Worm (Caenorhabditis elegans) whole organism, early embryonic: ENCODE results near the gene F46B6.9.

ENCODE experiments used
- B0310.2 ChIP-seq: sonication (generic microtip); optimal IDR thresholded peaks from 2 replicates; lab custom pipeline; 2016; ENCODE audit warnings: mild to moderate bottlenecking, missing genetic modification characterization, missing compliant biosample characterization
- F13C5.2 ChIP-seq: sonication (generic microtip); optimal IDR thresholded peaks from 2 replicates; lab custom pipeline; 2017; ENCODE audit warnings: mild to moderate bottlenecking, missing genetic modification characterization, inconsistent platforms, missing compliant biosample characterization
- aly-1 ChIP-seq: sonication (generic microtip); optimal IDR thresholded peaks from 2 replicates; lab custom pipeline; 2016; ENCODE audit warnings: missing genetic modification characterization, missing compliant biosample characterization
- ama-1 ChIP-seq: fragments of 150-350 bp; optimal IDR thresholded peaks from 2 replicates; lab custom pipeline; 2014
- ceh-13 ChIP-seq: fragments of 200-800 bp; sonication (Bioruptor generic); optimal IDR thresholded peaks from 2 replicates; lab custom pipeline; 2018; ENCODE audit warnings: mild to moderate bottlenecking, missing genetic modification characterization, missing compliant biosample characterization
- ceh-36 ChIP-seq: sonication (generic microtip); optimal IDR thresholded peaks from 2 replicates; lab custom pipeline; 2016; ENCODE audit warnings: missing genetic modification characterization, inconsistent platforms, missing compliant biosample characterization
- ets-7 ChIP-seq: sonication (generic microtip); optimal IDR thresholded peaks from 2 replicates; lab custom pipeline; 2016; ENCODE audit warnings: missing genotype, missing genetic modification characterization, missing compliant biosample characterization
- flt-1 ChIP-seq: fragments of 200-800 bp; sonication (Bioruptor generic); IDR thresholded peaks from 2 replicates; pipeline ENCODE4 v1.3.6; 2022; ENCODE audit warnings: missing genetic modification characterization, missing compliant biosample characterization
- hmbx-1 ChIP-seq: sonication (generic microtip); optimal IDR thresholded peaks from 2 replicates; lab custom pipeline; 2016; ENCODE audit warnings: mild to moderate bottlenecking, missing genetic modification characterization, missing compliant biosample characterization
- hmg-4 ChIP-seq: fragments of 200-800 bp; sonication (Bioruptor generic); optimal IDR thresholded peaks from 2 replicates; lab custom pipeline; 2018; ENCODE audit warnings: mild to moderate bottlenecking, missing genetic modification characterization, missing compliant biosample characterization
- hnd-1 ChIP-seq: sonication (generic microtip); optimal IDR thresholded peaks from 2 replicates; lab custom pipeline; 2016; ENCODE audit warnings: missing genetic modification characterization, missing compliant biosample characterization
- pes-1 ChIP-seq: fragments of 200-800 bp; sonication (Bioruptor generic); IDR thresholded peaks from 2 replicates; pipeline ENCODE4 v1.3.6; 2022; ENCODE audit warnings: missing genetic modification reagents, missing genetic modification characterization, missing compliant biosample characterization
- scrt-1 ChIP-seq: fragments of 200-800 bp; sonication (Bioruptor generic); IDR thresholded peaks from 2 replicates; pipeline ENCODE4 v1.3.6; 2022; ENCODE audit warnings: missing genetic modification characterization, missing compliant biosample characterization
- sea-1 ChIP-seq: fragments of 200-800 bp; sonication (Bioruptor generic); conservative IDR thresholded peaks from 2 replicates; pipeline ENCODE4 v1.3.6; 2022; ENCODE audit warnings: missing genetic modification characterization, missing compliant biosample characterization
- tbx-11 ChIP-seq: fragments of 200-800 bp; sonication (Bioruptor generic); IDR thresholded peaks from 2 replicates; pipeline ENCODE4 v1.3.6; 2022; ENCODE audit warnings: missing genetic modification characterization, missing compliant biosample characterization
- tbx-37 ChIP-seq: fragments of 200-800 bp; sonication (Bioruptor generic); conservative IDR thresholded peaks from 2 replicates; pipeline ENCODE4 v1.3.6; 2022; ENCODE audit warnings: missing genetic modification reagents, missing genetic modification characterization, missing compliant biosample characterization
- tra-4 ChIP-seq: sonication (generic microtip); optimal IDR thresholded peaks from 2 replicates; lab custom pipeline; 2017; ENCODE audit warnings: missing genetic modification characterization, missing compliant biosample characterization

F46B6.9 gene

ce11 chrV:9811154-9811553 lies 14.5 kb downstream of the F46B6.9 start, which contains the start of gene sru-29:
Gene sru-29, plus strand, starts transcription at chrV:9811454.
- TF ChIP-seq hmg-4 (no peak), ama-1 (no peak)

DNA sequence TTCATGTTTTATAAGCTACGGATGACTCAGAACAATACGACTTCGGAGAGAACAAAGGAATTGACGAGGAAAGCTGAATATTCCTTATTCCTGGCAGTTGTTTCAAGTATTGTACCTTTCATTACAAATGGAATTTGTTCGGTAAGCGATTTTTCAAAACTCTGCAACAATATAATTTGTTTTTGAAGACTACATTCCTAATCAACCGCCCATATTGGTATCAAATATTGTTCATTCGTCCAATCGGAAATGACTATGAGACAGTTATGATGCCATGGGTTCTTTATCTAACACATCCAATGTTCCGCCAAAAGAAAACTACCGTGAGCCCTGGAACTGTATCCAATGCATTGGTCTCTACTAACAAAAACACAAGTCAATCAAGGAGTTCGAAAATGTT lies 15.6 kb downstream of the F46B6.9 start:
- no peak for TF ChIP-seq B0310.2 (tag; lab: Kevin White, UChicago)
- no peak for TF ChIP-seq hmbx-1
- no peak for TF ChIP-seq ets-7 (tag; lab: Kevin White, UChicago)
- TF ChIP-seq tbx-37 (GFP tag; lab: Robert Waterston, UW): no peak
- TF ChIP-seq ceh-36 (tag; lab: Kevin White, UChicago): no peak
- no peak for TF ChIP-seq tra-4 (tag; lab: Kevin White, UChicago)
- no peak for TF ChIP-seq flt-1 (GFP tag; lab: Robert Waterston, UW)
- TF ChIP-seq hmg-4: no peak
- no peak for TF ChIP-seq sea-1
- no peak for TF ChIP-seq aly-1

- TF ChIP-seq ceh-36 (tag; lab: Kevin White, UChicago) (no peak), F13C5.2 (tag; lab: Kevin White, UChicago) (no peak), scrt-1 (GFP tag; lab: Robert Waterston, UW) (no peak), tbx-37 (GFP tag; lab: Robert Waterston, UW) (no peak), flt-1 (GFP tag; lab: Robert Waterston, UW) (no peak), ama-1 (no peak), ceh-13 (GFP tag; lab: Kevin White, UChicago) (no peak), sea-1 (no peak), aly-1 (no peak), hmbx-1 (no peak), B0310.2 (tag; lab: Kevin White, UChicago) (no peak), tra-4 (tag; lab: Kevin White, UChicago) (no peak), pes-1 (no peak), hnd-1 (tag; lab: Kevin White, UChicago) (no peak), ets-7 (tag; lab: Kevin White, UChicago) (no peak), tbx-11 (GFP tag; lab: Robert Waterston, UW) (no peak), hmg-4 (no peak)
These were observed 16.9 kb downstream of the F46B6.9 start, which contains the start of gene sru-30 for ce11 chrV:9813527-9813926. Gene sru-30, plus strand, starts transcription at chrV:9813827.

DNA sequence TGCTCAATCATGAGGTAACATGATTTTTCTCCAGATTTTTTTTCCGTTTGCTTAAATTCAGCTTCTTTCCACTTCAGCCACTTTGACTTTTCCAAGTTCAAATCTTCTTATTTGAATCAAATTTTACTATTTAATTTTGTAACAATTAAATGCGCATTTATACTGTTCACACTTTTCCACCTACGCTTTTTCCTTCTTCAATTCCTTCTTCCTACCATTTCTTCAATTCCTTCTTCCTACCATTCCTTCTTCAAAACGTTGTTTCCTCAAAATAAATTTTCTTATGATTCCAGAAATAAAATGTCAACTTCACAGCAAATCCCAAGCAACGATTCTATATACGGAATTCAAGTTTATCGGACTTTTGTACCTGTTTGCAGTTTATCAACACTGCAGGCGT lies 19.7 kb downstream of the F46B6.9 start, which contains the start of gene sru-31:
TSS of gene sru-31 (plus strand) at position 301 of the 400 bp plus-strand sequence.
- no peak for TF ChIP-seq hmg-4
- TF ChIP-seq tra-4 (tag; lab: Kevin White, UChicago): no peak
- no peak for TF ChIP-seq sea-1
- TF ChIP-seq tbx-11 (GFP tag; lab: Robert Waterston, UW): no peak
- no peak for TF ChIP-seq ama-1
- no peak for TF ChIP-seq B0310.2 (tag; lab: Kevin White, UChicago)
- TF ChIP-seq ceh-13 (GFP tag; lab: Kevin White, UChicago): no peak
- no peak for TF ChIP-seq aly-1
- TF ChIP-seq scrt-1 (GFP tag; lab: Robert Waterston, UW): no peak
- no peak for TF ChIP-seq ets-7 (tag; lab: Kevin White, UChicago)
- no peak for TF ChIP-seq pes-1
- no peak for TF ChIP-seq hmbx-1
- no peak for TF ChIP-seq hnd-1 (tag; lab: Kevin White, UChicago)
- no peak for TF ChIP-seq flt-1 (GFP tag; lab: Robert Waterston, UW)
- TF ChIP-seq ceh-36 (tag; lab: Kevin White, UChicago): no peak
- TF ChIP-seq F13C5.2 (tag; lab: Kevin White, UChicago): no peak
- no peak for TF ChIP-seq tbx-37 (GFP tag; lab: Robert Waterston, UW)

DNA sequence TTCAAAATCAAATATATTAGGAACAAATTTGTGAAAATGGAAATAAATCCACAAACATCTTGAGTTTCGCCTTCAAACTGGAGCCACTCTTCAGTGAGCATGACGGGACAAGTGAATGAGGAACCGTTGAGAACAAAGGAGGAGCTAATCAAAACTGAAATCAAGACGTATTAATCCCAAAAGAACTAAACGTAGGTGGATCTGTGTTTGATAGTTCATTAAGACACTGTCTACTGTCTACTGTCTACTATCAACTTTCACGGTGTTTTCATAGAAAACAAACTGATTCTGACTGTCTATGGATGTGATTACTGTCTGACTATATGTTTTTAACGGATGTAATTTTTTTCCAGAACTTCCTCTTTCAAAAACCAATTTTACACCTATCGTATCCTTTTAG lies 25.1 kb downstream of the F46B6.9 start, which contains the start of gene str-193:
TSS of gene str-193 (minus strand) at position 101 of the 400 bp plus-strand sequence.
- TF ChIP-seq sea-1: no peak
- TF ChIP-seq scrt-1 (GFP tag; lab: Robert Waterston, UW): no peak
- TF ChIP-seq ceh-13 (GFP tag; lab: Kevin White, UChicago): no peak
- no peak for TF ChIP-seq hmg-4
- TF ChIP-seq B0310.2 (tag; lab: Kevin White, UChicago): no peak
- no peak for TF ChIP-seq flt-1 (GFP tag; lab: Robert Waterston, UW)
- no peak for TF ChIP-seq ets-7 (tag; lab: Kevin White, UChicago)
- no peak for TF ChIP-seq tra-4 (tag; lab: Kevin White, UChicago)
- TF ChIP-seq F13C5.2 (tag; lab: Kevin White, UChicago): no peak
- TF ChIP-seq tbx-11 (GFP tag; lab: Robert Waterston, UW): no peak
- TF ChIP-seq hmbx-1: no peak
- no peak for TF ChIP-seq aly-1
- TF ChIP-seq tbx-37 (GFP tag; lab: Robert Waterston, UW): no peak
- TF ChIP-seq ama-1: no peak
- TF ChIP-seq hnd-1 (tag; lab: Kevin White, UChicago): no peak
- TF ChIP-seq ceh-36 (tag; lab: Kevin White, UChicago): no peak
- no peak for TF ChIP-seq pes-1

ce11 chrV:9824149-9824548 lies 27.5 kb downstream of the F46B6.9 start, which contains the start of gene str-2:
Gene str-2, minus strand, starts transcription at chrV:9824249.
- TF ChIP-seq tra-4 (tag; lab: Kevin White, UChicago): no peak
- TF ChIP-seq F13C5.2 (tag; lab: Kevin White, UChicago): no peak
- no peak for TF ChIP-seq hmbx-1
- no peak for TF ChIP-seq sea-1
- no peak for TF ChIP-seq pes-1
- TF ChIP-seq ceh-36 (tag; lab: Kevin White, UChicago): no peak
- no peak for TF ChIP-seq hmg-4
- no peak for TF ChIP-seq aly-1
- no peak for TF ChIP-seq hnd-1 (tag; lab: Kevin White, UChicago)
- TF ChIP-seq ceh-13 (GFP tag; lab: Kevin White, UChicago): no peak
- TF ChIP-seq tbx-37 (GFP tag; lab: Robert Waterston, UW): no peak
- TF ChIP-seq flt-1 (GFP tag; lab: Robert Waterston, UW): no peak
- TF ChIP-seq tbx-11 (GFP tag; lab: Robert Waterston, UW): no peak
- TF ChIP-seq ets-7 (tag; lab: Kevin White, UChicago): no peak
- no peak for TF ChIP-seq B0310.2 (tag; lab: Kevin White, UChicago)
- no peak for TF ChIP-seq ama-1
- no peak for TF ChIP-seq scrt-1 (GFP tag; lab: Robert Waterston, UW)

ce11 chrV:9833900-9834299 lies 37.2 kb downstream of the F46B6.9 start, which contains the start of gene sru-40:
Gene sru-40, minus strand, starts transcription at chrV:9834000.
- TF ChIP-seq flt-1 (GFP tag; lab: Robert Waterston, UW) (no peak), B0310.2 (tag; lab: Kevin White, UChicago) (no peak), tra-4 (tag; lab: Kevin White, UChicago) (no peak), scrt-1 (GFP tag; lab: Robert Waterston, UW) (no peak), tbx-37 (GFP tag; lab: Robert Waterston, UW) (no peak), hmbx-1 (no peak), tbx-11 (GFP tag; lab: Robert Waterston, UW) (no peak), ceh-36 (tag; lab: Kevin White, UChicago) (no peak), sea-1 (no peak), ama-1 (no peak), pes-1 (no peak), hmg-4 (no peak), aly-1 (no peak)
